Worm (Caenorhabditis elegans): Measurements from ENCODE around the gene unc-46.

unc-46 gene

ce11 chrV:5131380-5131779, 32.6 kb upstream of the unc-46 start (continued):
- TF ChIP-seq mxl-2 (GFP tag; conservative IDR thresholded peaks at IDR 0.05) (no peak), attf-4 (tag; optimal IDR thresholded peaks at IDR 0.05) (no peak), lin-13 (GFP tag; optimal IDR thresholded peaks at IDR 0.05) (no peak), aly-2 (tag; optimal IDR thresholded peaks at IDR 0.05) (no peak), nhr-111 (GFP tag; optimal IDR thresholded peaks at IDR 0.05) (no peak), tra-1 (GFP tag; IDR thresholded peaks at IDR 0.05) (no peak), D1046.2 (GFP tag; IDR thresholded peaks at IDR 0.05) (no peak), ceh-20 (GFP tag; IDR thresholded peaks at IDR 0.05) (no peak), Y105C5A.15 (GFP tag; IDR thresholded peaks at IDR 0.05) (no peak), Y5F2A.4 (GFP tag; optimal IDR thresholded peaks at IDR 0.05) (no peak), F37D6.2 (tag; optimal IDR thresholded peaks at IDR 0.05) (no peak), unc-39 (tag; optimal IDR thresholded peaks at IDR 0.05) (no peak), ceh-44 (GFP tag; IDR thresholded peaks at IDR 0.05) (no peak), daf-12 (tag; optimal IDR thresholded peaks at IDR 0.05) (no peak), lin-29 (GFP tag; IDR thresholded peaks at IDR 0.05) (no peak), T26A8.4 (GFP tag; IDR thresholded peaks at IDR 0.05) (no peak), R02D3.7 (tag; optimal IDR thresholded peaks at IDR 0.05) (no peak), nhr-41 (GFP tag; IDR thresholded peaks at IDR 0.05) (no peak), fkh-10 (GFP tag; optimal IDR thresholded peaks at IDR 0.05) (no peak), duxl-1 (tag; optimal IDR thresholded peaks at IDR 0.05; ENCODE audit: poor library complexity) (no peak), mxl-3 (GFP tag; optimal IDR thresholded peaks at IDR 0.05) (no peak), spr-1 (tag; optimal IDR thresholded peaks at IDR 0.05) (no peak), mdt-29 (GFP tag; IDR thresholded peaks at IDR 0.05) (no peak), zfp-2 (tag; optimal IDR thresholded peaks at IDR 0.05) (no peak), F26F4.8 (GFP tag; conservative IDR thresholded peaks at IDR 0.05) (no peak), ces-1 (GFP tag; optimal IDR thresholded peaks at IDR 0.05) (no peak), dmd-6 (GFP tag; IDR thresholded peaks at IDR 0.05) (no peak; the same call in 1 of the 2 replicates), ceh-28 (tag; optimal IDR thresholded peaks at IDR 0.05) (no peak), ceh-32 (tag; optimal IDR thresholded peaks at IDR 0.05; ENCODE audit: poor library complexity) (no peak), snpc-4 (tag; optimal IDR thresholded peaks at IDR 0.05) (no peak), zag-1 (tag; optimal IDR thresholded peaks at IDR 0.05) (no peak), lim-7 (GFP tag; IDR thresholded peaks at IDR 0.05) (no peak), T20F7.1 (GFP tag; optimal IDR thresholded peaks at IDR 0.05) (no peak), egl-43 (GFP tag; IDR thresholded peaks at IDR 0.05) (no peak), Y48G9A.11 (GFP tag; IDR thresholded peaks at IDR 0.05) (no peak), ctbp-1 (GFP tag; IDR thresholded peaks at IDR 0.05) (no peak), lin-1 (GFP tag; IDR thresholded peaks at IDR 0.05) (no peak), zfp-3 (GFP tag; conservative IDR thresholded peaks at IDR 0.05) (no peak), nhr-11 (tag; optimal IDR thresholded peaks at IDR 0.05) (peak; percentile 35), ceh-62 (tag; optimal IDR thresholded peaks at IDR 0.05) (no peak), daf-16 (GFP tag; optimal IDR thresholded peaks at IDR 0.05) (no peak), daf-16 (tag; optimal IDR thresholded peaks at IDR 0.05) (no peak), Y75B8A.6 (GFP tag; IDR thresholded peaks at IDR 0.05) (no peak), lsy-2 (tag; optimal IDR thresholded peaks at IDR 0.05) (no peak), madf-5 (GFP tag; IDR thresholded peaks at IDR 0.05) (no peak), nhr-25 (tag; optimal IDR thresholded peaks at IDR 0.05; ENCODE audit: borderline replicate concordance, insufficient read depth) (no peak), F49E8.2 (tag; optimal IDR thresholded peaks at IDR 0.05; ENCODE audit: borderline replicate concordance) (no peak), hlh-30 (tag; optimal IDR thresholded peaks at IDR 0.05; ENCODE audit: insufficient read depth) (peak; percentile 40), fos-1 (tag; optimal IDR thresholded peaks at IDR 0.05) (no peak), saeg-2 (GFP tag; IDR thresholded peaks at IDR 0.05) (no peak), unc-62 (GFP tag; optimal IDR thresholded peaks at IDR 0.05 in 1 of 2) (peak in 1 of 2 experiments; percentile 85), unc-62 (tag; optimal IDR thresholded peaks at IDR 0.05) (no peak), aha-1 (tag) (peak; percentile 70)
